Worm (Caenorhabditis elegans): Measurements from ENCODE around the gene C26F1.3.

Gene C26F1.3

ce11 chrV:7730488-7730887 is 46.6 kb upstream of the C26F1.3 start (continued):
- TF ChIP-seq let-607 (tag; optimal IDR thresholded peaks at IDR 0.05): no peak
- no peak for TF ChIP-seq aptf-3 (GFP tag; IDR thresholded peaks at IDR 0.05)
- no peak for TF ChIP-seq pbrm-1 (GFP tag; IDR thresholded peaks at IDR 0.05)
- TF ChIP-seq hmg-20 (GFP tag; IDR thresholded peaks at IDR 0.05): no peak
- TF ChIP-seq akir-1 (GFP tag; optimal IDR thresholded peaks at IDR 0.05): no peak
- peak; percentile 52; the same call in 1 of the 2 replicates for TF ChIP-seq lin-26 (GFP tag; IDR thresholded peaks at IDR 0.05)
- TF ChIP-seq F55B11.4 (tag; optimal IDR thresholded peaks at IDR 0.05; ENCODE audit: borderline replicate concordance, insufficient read depth): no peak
- peak; percentile 76 for TF ChIP-seq B0261.1 (tag; optimal IDR thresholded peaks at IDR 0.05)
- TF ChIP-seq mes-4 (tag; optimal IDR thresholded peaks at IDR 0.05): no peak
- peak; percentile 22 for TF ChIP-seq ceh-27 (GFP tag; optimal IDR thresholded peaks at IDR 0.05)
- TF ChIP-seq lag-1 (GFP tag; IDR thresholded peaks at IDR 0.05): no peak
- TF ChIP-seq lin-54 (GFP tag; optimal IDR thresholded peaks at IDR 0.05): peak; percentile 29
- no peak for TF ChIP-seq madf-8 (GFP tag; conservative IDR thresholded peaks at IDR 0.05)
- TF ChIP-seq Y79H2A.3 (GFP tag; conservative IDR thresholded peaks at IDR 0.05): no peak
- TF ChIP-seq Y53F4B.3 (GFP tag; IDR thresholded peaks at IDR 0.05): no peak
- no peak for TF ChIP-seq F49E8.2 (tag; optimal IDR thresholded peaks at IDR 0.05; ENCODE audit: insufficient read depth)
- no peak for TF ChIP-seq Y53G8AR.9 (GFP tag; conservative IDR thresholded peaks at IDR 0.05)
- peak; percentile 54 for TF ChIP-seq rpc-1 (optimal IDR thresholded peaks at IDR 0.05)
- TF ChIP-seq rpc-1 (tag; optimal IDR thresholded peaks at IDR 0.05): peak; percentile 74
- TF ChIP-seq F57A8.1 (GFP tag; optimal IDR thresholded peaks at IDR 0.05): no peak
- TF ChIP-seq attf-5 (GFP tag; optimal IDR thresholded peaks at IDR 0.05): no peak
- TF ChIP-seq Y56A3A.18 (GFP tag; IDR thresholded peaks at IDR 0.05): no peak
- TF ChIP-seq ceh-100 (GFP tag; IDR thresholded peaks at IDR 0.05): no peak
- TF ChIP-seq nhr-120 (GFP tag; IDR thresholded peaks at IDR 0.05): no peak
- no peak for TF ChIP-seq cebp-2 (GFP tag; IDR thresholded peaks at IDR 0.05)
- TF ChIP-seq ztf-18 (tag; optimal IDR thresholded peaks at IDR 0.05): no peak
- TF ChIP-seq egrh-3 (GFP tag; IDR thresholded peaks at IDR 0.05): no peak
- no peak for TF ChIP-seq T26A5.8 (tag; optimal IDR thresholded peaks at IDR 0.05)
- no peak for TF ChIP-seq ztf-22 (GFP tag; optimal IDR thresholded peaks at IDR 0.05)
- no peak for TF ChIP-seq F37B4.10 (GFP tag; IDR thresholded peaks at IDR 0.05)
- no peak for TF ChIP-seq ccch-3 (GFP tag; optimal IDR thresholded peaks at IDR 0.05)
- peak; percentile 32 for TF ChIP-seq chd-7 (tag; optimal IDR thresholded peaks at IDR 0.05)
- no peak for TF ChIP-seq nhr-27 (tag; optimal IDR thresholded peaks at IDR 0.05)
- TF ChIP-seq nfyb-1 (GFP tag; IDR thresholded peaks at IDR 0.05): peak; percentile 53; the same call in 1 of the 2 replicates
- no peak for TF ChIP-seq bed-1 (GFP tag; IDR thresholded peaks at IDR 0.05)
- TF ChIP-seq ets-4 (GFP tag; optimal IDR thresholded peaks at IDR 0.05): no peak
- no peak for TF ChIP-seq ceh-58 (GFP tag; IDR thresholded peaks at IDR 0.05)
- TF ChIP-seq somi-1 (GFP tag; optimal IDR thresholded peaks at IDR 0.05): peak; percentile 23
- no peak for TF ChIP-seq B0035.1 (tag; optimal IDR thresholded peaks at IDR 0.05)
- TF ChIP-seq madf-6 (GFP tag; IDR thresholded peaks at IDR 0.05): peak; percentile 44; the same call in 1 of the 2 replicates
- TF ChIP-seq dpl-1 (GFP tag; optimal IDR thresholded peaks at IDR 0.05): no peak
- peak; percentile 57; the same call in 1 of the 2 replicates for TF ChIP-seq hsf-1 (GFP tag; IDR thresholded peaks at IDR 0.05)
- TF ChIP-seq nfya-2 (GFP tag; IDR thresholded peaks at IDR 0.05): no peak
- TF ChIP-seq F23B12.7 (tag; optimal IDR thresholded peaks at IDR 0.05; ENCODE audit: insufficient read depth): peak; percentile 5
- TF ChIP-seq ztf-28 (GFP tag; IDR thresholded peaks at IDR 0.05): 0 out of 2 replicates have a peak, but pooled peaks have one; percentile 24
- no peak for TF ChIP-seq sptf-2 (GFP tag; optimal IDR thresholded peaks at IDR 0.05)
- TF ChIP-seq dpff-1 (tag; optimal IDR thresholded peaks at IDR 0.05): no peak
- no peak for TF ChIP-seq mel-28 (tag; optimal IDR thresholded peaks at IDR 0.05; ENCODE audit: borderline replicate concordance)
- TF ChIP-seq mxl-1 (tag; optimal IDR thresholded peaks at IDR 0.05): no peak
- TF ChIP-seq nhr-179 (tag; optimal IDR thresholded peaks at IDR 0.05): no peak

All from whole organism, young adult.